Fruit fly (Drosophila melanogaster): ENCODE measurements around the gene Cpr35B.

The Cpr35B gene

dm6 chr2L:14409428-14409933, 15.5 kb downstream of the Cpr35B start, which contains the start of gene elB:
Gene elB (minus strand): TSS chr2L:14409549.
- TF ChIP-seq Hr96 (GFP tag; optimal IDR thresholded peaks at IDR 0.05), result no peak
- TF ChIP-seq pad (GFP tag; optimal IDR thresholded peaks at IDR 0.05), result peak; percentile 34
- TF ChIP-seq Mnt (GFP tag; optimal IDR thresholded peaks at IDR 0.05), result peak; percentile 41
- no peak for TF ChIP-seq ovo (GFP tag; optimal IDR thresholded peaks at IDR 0.05)
- no peak for TF ChIP-seq Clk (GFP tag; optimal IDR thresholded peaks at IDR 0.05)
- TF ChIP-seq cic (GFP tag; optimal IDR thresholded peaks at IDR 0.05), result no peak
- TF ChIP-seq tj (GFP tag; optimal IDR thresholded peaks at IDR 0.05), result peak; percentile 97
- TF ChIP-seq CG12768 (GFP tag; optimal IDR thresholded peaks at IDR 0.05), result peak; percentile 9
- peak; percentile 9 for TF ChIP-seq Crg-1 (GFP tag; optimal IDR thresholded peaks at IDR 0.05)
- no peak for TF ChIP-seq cnc (optimal IDR thresholded peaks at IDR 0.05)
- peak; percentile 14 for TF ChIP-seq CG7045 (GFP tag; optimal IDR thresholded peaks at IDR 0.05)
- no peak for TF ChIP-seq CG1620 (GFP tag; optimal IDR thresholded peaks at IDR 0.05)
- no peak for TF ChIP-seq CG5204 (GFP tag; optimal IDR thresholded peaks at IDR 0.05)
- TF ChIP-seq CG14711 (tag; optimal IDR thresholded peaks at IDR 0.05), result no peak
- no peak for TF ChIP-seq toe (GFP tag; optimal IDR thresholded peaks at IDR 0.05)

dm6 chr2L:14408383-14409004, 16.5 kb downstream of the Cpr35B start:
- TF ChIP-seq cnc (optimal IDR thresholded peaks at IDR 0.05) (no peak), tj (GFP tag; optimal IDR thresholded peaks at IDR 0.05) (peak; percentile 92), toe (GFP tag; optimal IDR thresholded peaks at IDR 0.05) (no peak), cic (GFP tag; optimal IDR thresholded peaks at IDR 0.05) (peak; percentile 14)

DNA sequence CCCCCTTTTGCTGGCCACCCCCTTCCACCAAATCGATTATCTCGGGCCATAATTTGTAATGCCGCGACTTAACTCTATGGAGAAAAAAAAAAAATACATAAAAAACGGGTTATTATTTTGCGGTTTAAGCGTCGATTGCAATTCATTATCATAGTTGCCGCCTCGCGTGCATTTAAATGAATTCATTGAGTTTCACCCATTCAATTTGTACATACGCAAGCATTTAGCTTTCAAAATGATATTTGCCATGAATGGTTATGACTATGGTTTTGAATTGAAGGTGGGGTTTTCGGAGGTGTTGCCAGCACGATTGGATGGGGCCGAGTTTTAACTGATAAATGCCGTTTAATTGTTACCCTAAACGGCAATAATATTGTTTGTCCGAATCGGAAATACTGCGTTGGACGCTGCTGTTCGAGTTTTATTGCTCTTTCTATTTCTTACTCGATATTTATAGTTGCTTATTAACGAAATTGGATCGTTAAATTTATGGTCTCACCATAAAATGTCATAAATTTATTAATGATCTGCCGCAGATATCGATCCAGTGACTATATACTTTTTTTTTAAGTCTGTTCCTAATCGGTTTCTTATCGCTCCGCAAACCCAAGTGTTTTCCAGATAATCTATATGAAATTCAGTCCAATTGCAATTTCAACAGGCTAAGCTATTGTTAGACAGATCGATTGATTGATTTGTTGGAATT, 20.1 kb downstream of the Cpr35B start:
- TF ChIP-seq CG14711 (tag; optimal IDR thresholded peaks at IDR 0.05), result peak; percentile 42
- peak; percentile 47 for TF ChIP-seq kay (GFP tag; ENCODE audit: borderline replicate concordance)
- no peak for TF ChIP-seq Hr96 (GFP tag; optimal IDR thresholded peaks at IDR 0.05)
- no peak for TF ChIP-seq CG5204 (GFP tag; optimal IDR thresholded peaks at IDR 0.05)
- no peak for TF ChIP-seq toe (GFP tag; optimal IDR thresholded peaks at IDR 0.05)
- TF ChIP-seq ovo (GFP tag; optimal IDR thresholded peaks at IDR 0.05), result peak; percentile 15
- TF ChIP-seq pad (GFP tag; optimal IDR thresholded peaks at IDR 0.05), result no peak
- TF ChIP-seq bab1 (GFP tag; optimal IDR thresholded peaks at IDR 0.05), result no peak
- TF ChIP-seq CG7101 (tag; optimal IDR thresholded peaks at IDR 0.05), result peak; percentile 29
- no peak for TF ChIP-seq Mnt (GFP tag; optimal IDR thresholded peaks at IDR 0.05)
- TF ChIP-seq Crg-1 (GFP tag; optimal IDR thresholded peaks at IDR 0.05), result no peak
- TF ChIP-seq CG12768 (GFP tag; optimal IDR thresholded peaks at IDR 0.05), result peak; percentile 16
- no peak for TF ChIP-seq cnc (optimal IDR thresholded peaks at IDR 0.05)
- peak; percentile 63 for TF ChIP-seq CG11617 (GFP tag; optimal IDR thresholded peaks at IDR 0.05)
- TF ChIP-seq CG33017 (tag; optimal IDR thresholded peaks at IDR 0.05), result peak; percentile 39
- no peak for TF ChIP-seq CG1620 (GFP tag; optimal IDR thresholded peaks at IDR 0.05)
- TF ChIP-seq tj (GFP tag; optimal IDR thresholded peaks at IDR 0.05), result peak; percentile 70
- no peak for TF ChIP-seq Clk (GFP tag; optimal IDR thresholded peaks at IDR 0.05)
- no peak for TF ChIP-seq cic (GFP tag; optimal IDR thresholded peaks at IDR 0.05)
- TF ChIP-seq CG7045 (GFP tag; optimal IDR thresholded peaks at IDR 0.05), result peak; percentile 21

DNA sequence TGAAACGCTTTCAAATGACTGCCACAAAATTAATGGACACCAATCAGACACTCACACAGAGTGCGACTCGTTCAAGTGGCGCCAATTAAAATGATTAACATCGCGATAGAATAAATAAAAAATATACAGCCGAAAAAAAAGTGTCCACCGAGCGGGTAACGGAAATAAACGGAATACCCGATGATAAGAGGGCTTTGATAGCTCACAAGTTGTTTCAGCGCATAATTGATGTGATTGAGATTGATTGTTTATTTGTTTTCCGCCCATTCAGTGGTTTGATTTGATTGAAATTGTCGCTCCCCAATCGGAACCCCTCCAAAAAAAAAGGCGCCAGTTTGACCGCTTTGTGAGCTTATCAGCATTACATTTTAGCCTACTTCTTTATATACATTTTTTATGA, 21.4 kb downstream of the Cpr35B start:
- TF ChIP-seq CG14711 (tag; optimal IDR thresholded peaks at IDR 0.05) (no peak), Mnt (GFP tag; optimal IDR thresholded peaks at IDR 0.05) (no peak), CG11617 (GFP tag; optimal IDR thresholded peaks at IDR 0.05) (no peak), CG7045 (GFP tag; optimal IDR thresholded peaks at IDR 0.05) (no peak)

dm6 chr2L:14401616-14402240, 23.3 kb downstream of the Cpr35B start:
- TF ChIP-seq tj (GFP tag; optimal IDR thresholded peaks at IDR 0.05) (peak; percentile 90), CG33017 (tag; optimal IDR thresholded peaks at IDR 0.05) (no peak)

DNA sequence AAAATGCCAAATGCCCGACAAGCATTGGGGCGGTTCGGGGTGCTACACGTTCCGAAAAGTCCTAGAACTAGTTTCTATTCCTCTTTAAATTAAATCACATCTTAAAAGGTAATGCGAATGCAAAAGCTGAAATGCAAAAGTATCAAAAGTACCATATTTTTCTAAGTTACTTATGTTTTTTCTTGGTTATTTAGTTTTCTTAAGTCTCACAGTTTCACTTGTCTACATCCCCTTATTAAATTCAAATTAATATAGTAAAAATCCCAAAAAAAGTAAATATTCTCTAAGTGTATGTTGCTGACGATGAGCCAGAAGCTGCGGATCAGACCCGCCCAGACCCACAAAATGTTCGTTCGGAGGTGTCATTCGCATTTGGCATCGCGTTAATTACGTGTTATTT, 24.3 kb downstream of the Cpr35B start:
- TF ChIP-seq pad (GFP tag; optimal IDR thresholded peaks at IDR 0.05), result no peak
- no peak for TF ChIP-seq toe (GFP tag; optimal IDR thresholded peaks at IDR 0.05)
- TF ChIP-seq CG11617 (GFP tag; optimal IDR thresholded peaks at IDR 0.05), result no peak
- TF ChIP-seq tj (GFP tag; optimal IDR thresholded peaks at IDR 0.05), result no peak
- TF ChIP-seq cic (GFP tag; optimal IDR thresholded peaks at IDR 0.05), result no peak
- TF ChIP-seq CG14711 (tag; optimal IDR thresholded peaks at IDR 0.05), result no peak

DNA sequence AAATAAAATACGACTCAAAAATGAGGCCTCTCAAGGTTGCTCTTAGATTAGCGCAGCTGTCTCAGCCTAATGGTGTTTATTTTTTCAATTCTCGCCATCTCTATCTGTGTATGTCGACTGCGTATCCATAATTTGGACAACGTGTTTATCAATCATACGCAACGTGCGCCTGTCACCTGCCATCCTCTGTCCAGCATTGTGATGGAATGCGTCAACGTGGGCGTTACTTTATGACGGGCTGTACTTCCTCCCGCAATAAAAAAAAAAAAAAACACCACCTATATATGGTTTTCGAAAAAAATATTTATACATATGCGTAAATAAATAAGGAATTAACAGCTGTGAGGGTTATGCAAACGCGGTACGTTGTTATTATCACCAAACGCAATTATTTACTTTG, 25.7 kb downstream of the Cpr35B start:
- TF ChIP-seq cic (GFP tag; optimal IDR thresholded peaks at IDR 0.05), result no peak
- TF ChIP-seq CG14711 (tag; optimal IDR thresholded peaks at IDR 0.05), result no peak
- no peak for TF ChIP-seq bab1 (GFP tag; optimal IDR thresholded peaks at IDR 0.05)
- TF ChIP-seq Mnt (GFP tag; optimal IDR thresholded peaks at IDR 0.05), result no peak
- TF ChIP-seq CG5204 (GFP tag; optimal IDR thresholded peaks at IDR 0.05), result no peak
- no peak for TF ChIP-seq tj (GFP tag; optimal IDR thresholded peaks at IDR 0.05)
- TF ChIP-seq CG33017 (tag; optimal IDR thresholded peaks at IDR 0.05), result no peak
- no peak for TF ChIP-seq Hr96 (GFP tag; optimal IDR thresholded peaks at IDR 0.05)
- TF ChIP-seq cnc (optimal IDR thresholded peaks at IDR 0.05), result no peak
- TF ChIP-seq kay (GFP tag; ENCODE audit: borderline replicate concordance), result no peak
- no peak for TF ChIP-seq pad (GFP tag; optimal IDR thresholded peaks at IDR 0.05)
- no peak for TF ChIP-seq CG7045 (GFP tag; optimal IDR thresholded peaks at IDR 0.05)
